Worm (Caenorhabditis elegans): ENCODE data around the gene Y62H9A.12.

Y62H9A.12 gene

ce11 chrX:11910046-11910445 is 3.9 kb upstream of the Y62H9A.12 start, which contains the start of gene Y62H9A.15:
Gene Y62H9A.15 (minus strand): TSS chrX:11910145.
- peak; percentile 8 for TF ChIP-seq fos-1 (tag; optimal IDR thresholded peaks at IDR 0.05)
- no peak for TF ChIP-seq crh-2 (tag; optimal IDR thresholded peaks at IDR 0.05)

ce11 chrX:11916705-11917104 is 2.8 kb downstream of the Y62H9A.12 start, which contains the start of gene Y62H9A.13:
Gene Y62H9A.13 (plus strand): TSS chrX:11917005.
- TF ChIP-seq gmeb-1 (tag; optimal IDR thresholded peaks at IDR 0.05), result no peak
- TF ChIP-seq lin-39 (tag; optimal IDR thresholded peaks at IDR 0.05), result no peak
- TF ChIP-seq nhr-25 (tag; optimal IDR thresholded peaks at IDR 0.05), result no peak
- no peak for TF ChIP-seq skn-1 (tag; optimal IDR thresholded peaks at IDR 0.05)
- no peak for TF ChIP-seq nhr-11 (tag; optimal IDR thresholded peaks at IDR 0.05)
- no peak for TF ChIP-seq R02D3.7 (tag; optimal IDR thresholded peaks at IDR 0.05)
- no peak for TF ChIP-seq zag-1 (tag; optimal IDR thresholded peaks at IDR 0.05)
- TF ChIP-seq snpc-4 (tag; optimal IDR thresholded peaks at IDR 0.05), result no peak

ce11 chrX:11917994-11918393 is 4.1 kb downstream of the Y62H9A.12 start, which contains the start of gene Y62H9A.16:
Gene Y62H9A.16 (plus strand): TSS chrX:11918294.
- TF ChIP-seq lin-39 (tag; optimal IDR thresholded peaks at IDR 0.05) (no peak), F13H6.1 (tag; optimal IDR thresholded peaks at IDR 0.05) (no peak), nhr-77 (tag; optimal IDR thresholded peaks at IDR 0.05) (no peak), sma-3 (GFP tag; optimal IDR thresholded peaks at IDR 0.05) (no peak), unc-39 (tag; optimal IDR thresholded peaks at IDR 0.05) (no peak), ceh-16 (tag; optimal IDR thresholded peaks at IDR 0.05) (no peak), ztf-11 (tag; optimal IDR thresholded peaks at IDR 0.05) (no peak), ZK546.5 (tag; optimal IDR thresholded peaks at IDR 0.05) (no peak), mbf-1 (tag; optimal IDR thresholded peaks at IDR 0.05) (no peak), dmd-4 (tag; optimal IDR thresholded peaks at IDR 0.05) (no peak), unc-62 (GFP tag; optimal IDR thresholded peaks at IDR 0.05) (no peak), snpc-4 (tag; optimal IDR thresholded peaks at IDR 0.05) (no peak), nhr-129 (tag; optimal IDR thresholded peaks at IDR 0.05) (no peak), egl-27 (tag; optimal IDR thresholded peaks at IDR 0.05) (no peak), gmeb-1 (tag; optimal IDR thresholded peaks at IDR 0.05) (no peak), nhr-23 (tag; optimal IDR thresholded peaks at IDR 0.05) (no peak), nhr-12 (tag; optimal IDR thresholded peaks at IDR 0.05) (no peak), nhr-6 (tag; optimal IDR thresholded peaks at IDR 0.05) (no peak)

ce11 chrX:11920723-11921283 is 6.9 kb downstream of the Y62H9A.12 start, which contains the start of gene Y62H9A.14:
Gene Y62H9A.14 (plus strand): TSS chrX:11921233.
- TF ChIP-seq lin-39 (tag; optimal IDR thresholded peaks at IDR 0.05), result no peak
- TF ChIP-seq ztf-1 (GFP tag; conservative IDR thresholded peaks at IDR 0.05), result no peak
- no peak for TF ChIP-seq nhr-6 (tag; optimal IDR thresholded peaks at IDR 0.05)
- no peak for TF ChIP-seq nhr-11 (tag; optimal IDR thresholded peaks at IDR 0.05)
- TF ChIP-seq elt-3 (tag; optimal IDR thresholded peaks at IDR 0.05), result no peak
- no peak for TF ChIP-seq lin-13 (GFP tag; optimal IDR thresholded peaks at IDR 0.05)
- no peak for TF ChIP-seq sma-3 (GFP tag; optimal IDR thresholded peaks at IDR 0.05)
- no peak for TF ChIP-seq sma-9 (GFP tag; optimal IDR thresholded peaks at IDR 0.05)
- no peak for TF ChIP-seq sma-9 (tag; optimal IDR thresholded peaks at IDR 0.05)
- no peak for TF ChIP-seq nhr-77 (tag; optimal IDR thresholded peaks at IDR 0.05)
- no peak for TF ChIP-seq ztf-4 (tag; optimal IDR thresholded peaks at IDR 0.05)
- TF ChIP-seq ztf-11 (tag; optimal IDR thresholded peaks at IDR 0.05), result no peak
- no peak for TF ChIP-seq snpc-4 (tag; optimal IDR thresholded peaks at IDR 0.05)
- no peak for TF ChIP-seq elt-1 (tag; optimal IDR thresholded peaks at IDR 0.05)
- TF ChIP-seq unc-39 (tag; optimal IDR thresholded peaks at IDR 0.05), result no peak
- TF ChIP-seq nhr-21 (tag; optimal IDR thresholded peaks at IDR 0.05), result no peak

ce11 chrX:11924158-11924557 is 10.2 kb downstream of the Y62H9A.12 start, which contains the start of gene F55G7.1:
Gene F55G7.1 (plus strand): TSS chrX:11924433.
- TF ChIP-seq lsy-2 (tag; optimal IDR thresholded peaks at IDR 0.05) (peak in 1 of 2 experiments; percentile 31), aly-2 (tag; optimal IDR thresholded peaks at IDR 0.05) (no peak), mab-5 (tag; optimal IDR thresholded peaks at IDR 0.05) (peak; percentile 17), nhr-77 (tag; optimal IDR thresholded peaks at IDR 0.05) (peak; percentile 27), blmp-1 (tag; optimal IDR thresholded peaks at IDR 0.05; ENCODE audit: insufficient read depth) (no peak), nhr-25 (tag; optimal IDR thresholded peaks at IDR 0.05) (no peak), gmeb-1 (tag; optimal IDR thresholded peaks at IDR 0.05) (peak; percentile 65), peb-1 (tag; optimal IDR thresholded peaks at IDR 0.05) (no peak), sma-3 (GFP tag; optimal IDR thresholded peaks at IDR 0.05) (peak; percentile 68), nhr-10 (tag; optimal IDR thresholded peaks at IDR 0.05) (no peak), unc-62 (GFP tag; optimal IDR thresholded peaks at IDR 0.05) (no peak), R02D3.7 (tag; optimal IDR thresholded peaks at IDR 0.05) (no peak), snpc-4 (tag; optimal IDR thresholded peaks at IDR 0.05) (peak; percentile 52), elt-1 (tag; optimal IDR thresholded peaks at IDR 0.05) (no peak), ceh-16 (tag; optimal IDR thresholded peaks at IDR 0.05) (no peak), ztf-1 (GFP tag; conservative IDR thresholded peaks at IDR 0.05) (no peak), nhr-21 (tag; optimal IDR thresholded peaks at IDR 0.05) (peak; percentile 76), sem-4 (tag; optimal IDR thresholded peaks at IDR 0.05) (no peak), lin-13 (GFP tag; optimal IDR thresholded peaks at IDR 0.05) (peak; percentile 4), F13H6.1 (tag; optimal IDR thresholded peaks at IDR 0.05) (peak; percentile 35), nhr-237 (tag; optimal IDR thresholded peaks at IDR 0.05) (peak; percentile 39), skn-1 (tag; optimal IDR thresholded peaks at IDR 0.05) (no peak), nhr-6 (tag; optimal IDR thresholded peaks at IDR 0.05) (peak; percentile 35), lin-11 (tag; optimal IDR thresholded peaks at IDR 0.05) (no peak), nhr-11 (tag; optimal IDR thresholded peaks at IDR 0.05) (no peak), dmd-4 (tag; optimal IDR thresholded peaks at IDR 0.05) (no peak), C34F6.9 (tag; optimal IDR thresholded peaks at IDR 0.05) (peak; percentile 42)
